Fruit fly (Drosophila melanogaster) whole organism, embryonic: ENCODE results near the gene CG31551.
A peak's percentile ranks its signal among the peaks of the same experiment; 100 is the strongest.

Experiments used
- Adf1 ChIP-seq: fragments of 200-800 bp; sonication (Bioruptor generic); IDR thresholded peaks from 2 replicates; pipeline ENCODE4 v1.3.6; 2022; ENCODE audit warnings: missing biosample characterization, missing genetic modification characterization
- CG10267 ChIP-seq: fragments of 200-800 bp; sonication (Bioruptor generic); optimal IDR thresholded peaks from 2 replicates; lab custom pipeline; 2018; ENCODE audit warnings: missing biosample characterization, mild to moderate bottlenecking, missing genetic modification characterization, moderate library complexity
- CG10321 ChIP-seq: fragments of 200-800 bp; sonication (Bioruptor generic); IDR thresholded peaks from 2 replicates; pipeline ENCODE4 v1.3.6; 2022; ENCODE audit warnings: missing biosample characterization, missing genetic modification characterization
- CG12219 ChIP-seq: fragments of 200-800 bp; sonication (Bioruptor generic); optimal IDR thresholded peaks from 3 replicates; lab custom pipeline; 2018; ENCODE audit warnings: missing biosample characterization, mild to moderate bottlenecking, missing genetic modification characterization
- CG1233 ChIP-seq: fragments of 200-800 bp; sonication (Bioruptor generic); optimal IDR thresholded peaks from 4 replicates; lab custom pipeline; 2018; ENCODE audit warnings: missing biosample characterization, mild to moderate bottlenecking, missing genetic modification characterization
- CG12659 ChIP-seq: fragments of 200-800 bp; sonication (Bioruptor generic); optimal IDR thresholded peaks from 3 replicates; lab custom pipeline; 2017; ENCODE audit warnings: mild to moderate bottlenecking, missing biosample characterization, missing genetic modification reagents, missing genetic modification characterization
- CG14014 ChIP-seq: fragments of 200-800 bp; sonication (Bioruptor generic); IDR thresholded peaks from 2 replicates; pipeline ENCODE4 v1.3.6; 2022; ENCODE audit warnings: missing biosample characterization, missing genetic modification characterization
- CG17612 ChIP-seq: fragments of 200-800 bp; sonication (Bioruptor generic); IDR thresholded peaks from 2 replicates; pipeline ENCODE4 v1.3.6; 2022; ENCODE audit warnings: missing biosample characterization, missing genetic modification characterization
- CG18262 ChIP-seq: fragments of 200-800 bp; optimal IDR thresholded peaks from 3 replicates; lab custom pipeline; 2019; ENCODE audit warnings: missing biosample characterization, mild to moderate bottlenecking, missing genetic modification characterization, moderate library complexity
- CG43689 ChIP-seq: fragments of 200-800 bp; sonication (Bioruptor generic); IDR thresholded peaks from 2 replicates; pipeline ENCODE4 v1.3.6; 2022; ENCODE audit warnings: missing biosample characterization, missing genetic modification characterization
- CG6175 ChIP-seq: fragments of 200-800 bp; sonication (Bioruptor generic); IDR thresholded peaks from 3 replicates; pipeline ENCODE4 v1.3.6; 2022; ENCODE audit warnings: missing biosample characterization, missing genetic modification characterization
- CG7839 ChIP-seq: fragments of 200-800 bp; sonication (Bioruptor generic); optimal IDR thresholded peaks from 3 replicates; lab custom pipeline; 2018; ENCODE audit warnings: missing biosample characterization, mild to moderate bottlenecking, missing genetic modification characterization, moderate library complexity
- CG8478 ChIP-seq: fragments of >200 bp; optimal IDR thresholded peaks from 2 replicates; lab custom pipeline; 2018
- CG9932 ChIP-seq: fragments of 200-800 bp; sonication (Bioruptor generic); IDR thresholded peaks from 2 replicates; pipeline ENCODE4 v1.3.6; 2022; ENCODE audit warnings: missing biosample characterization, missing genetic modification characterization
- Drgx ChIP-seq: fragments of 200-800 bp; sonication (Bioruptor generic); IDR thresholded peaks from 2 replicates; pipeline ENCODE4 v1.3.6; 2022; ENCODE audit warnings: missing biosample characterization, missing genetic modification characterization
- Ets65A ChIP-seq: fragments of 200-800 bp; sonication (Bioruptor generic); peaks from one replicate; lab custom pipeline; 2016; ENCODE audit warnings: missing biosample characterization, missing genetic modification characterization
- Gug ChIP-seq: fragments of 200-800 bp; sonication (Bioruptor generic); IDR thresholded peaks from 4 replicates; pipeline ENCODE4 v1.3.6; 2022; ENCODE audit warnings: missing biosample characterization, missing genetic modification characterization
- H15 ChIP-seq: fragments of 200-800 bp; sonication (Bioruptor generic); IDR thresholded peaks from 3 replicates; pipeline ENCODE4 v1.3.6; 2022; ENCODE audit warnings: missing biosample characterization, missing genetic modification characterization
- Med ChIP-seq: fragments of 200-800 bp; sonication (Bioruptor generic); peaks from one replicate; lab custom pipeline; 2016; ENCODE audit warnings: missing biosample characterization, missing genetic modification characterization, mild to moderate bottlenecking, inconsistent platforms, moderate library complexity
- Ptx1 ChIP-seq: fragments of 200-800 bp; sonication (Bioruptor generic); IDR thresholded peaks from 2 replicates; pipeline ENCODE4 v1.3.6; 2022; ENCODE audit warnings: missing biosample characterization, missing genetic modification characterization
- Rfx ChIP-seq: fragments of 200-800 bp; sonication (Bioruptor generic); IDR thresholded peaks from 2 replicates; pipeline ENCODE4 v1.3.6; 2022; ENCODE audit warnings: missing biosample characterization, missing genetic modification characterization
- Stat92E ChIP-seq, 3 experiments: fragments of >200 bp in 2 of 3; fragments of 200-800 bp in 1 of 3; sonication (Bioruptor generic) in 1 of 3; optimal IDR thresholded peaks; 2 replicates each; lab custom pipeline; 2017 to 2019; ENCODE audit warnings: missing biosample characterization in 3 of 3, missing genetic modification characterization in 3 of 3, mild to moderate bottlenecking in 1 of 3, moderate library complexity in 1 of 3
- ara ChIP-seq: fragments of 200-800 bp; sonication (Bioruptor generic); IDR thresholded peaks from 2 replicates; pipeline ENCODE4 v1.3.6; 2022; ENCODE audit warnings: missing biosample characterization, missing genetic modification characterization
- chn ChIP-seq: fragments of 200-800 bp; sonication (Bioruptor generic); optimal IDR thresholded peaks from 2 replicates; lab custom pipeline; 2016; ENCODE audit warnings: missing biosample characterization, missing genetic modification characterization
- crol ChIP-seq: fragments of 200-800 bp; sonication (Bioruptor generic); IDR thresholded peaks from 2 replicates; pipeline ENCODE4 v1.3.6; 2022; ENCODE audit warnings: missing biosample characterization, missing genetic modification characterization
- crp ChIP-seq, 2 experiments: fragments of 200-800 bp; sonication (Bioruptor generic); optimal IDR thresholded peaks; 2 replicates in 1 of 2; 3 replicates in 1 of 2; lab custom pipeline; 2017; ENCODE audit warnings: missing biosample characterization in 2 of 2, missing genetic modification characterization in 2 of 2, mild to moderate bottlenecking in 1 of 2, moderate library complexity in 1 of 2
- grau ChIP-seq: fragments of 200-800 bp; optimal IDR thresholded peaks from 3 replicates; lab custom pipeline; 2019; ENCODE audit warnings: missing biosample characterization, mild to moderate bottlenecking, missing genetic modification characterization, moderate library complexity
- gsb ChIP-seq: fragments of 200-800 bp; sonication (Bioruptor generic); IDR thresholded peaks from 2 replicates; pipeline ENCODE4 v1.3.6; 2022; ENCODE audit warnings: missing biosample characterization, missing genetic modification characterization
- jigr1 ChIP-seq: fragments of 200-800 bp; sonication (Bioruptor generic); IDR thresholded peaks from 3 replicates; pipeline ENCODE4 v1.3.6; 2022; ENCODE audit warnings: missing biosample characterization, missing genetic modification characterization
- jumu ChIP-seq: fragments of 200-800 bp; sonication (Bioruptor generic); optimal IDR thresholded peaks from 3 replicates; lab custom pipeline; 2016; ENCODE audit warnings: missing biosample characterization, missing genetic modification characterization
- lab ChIP-seq: fragments of 200-800 bp; sonication (Bioruptor generic); optimal IDR thresholded peaks from 3 replicates; lab custom pipeline; 2017; ENCODE audit warnings: missing biosample characterization, missing genetic modification characterization, mild to moderate bottlenecking, moderate library complexity, missing genetic modification reagents
- pan ChIP-seq, 4 experiments: fragments of >200 bp in 3 of 4; fragments of 200-800 bp in 1 of 4; sonication (Bioruptor generic) in 1 of 4; optimal IDR thresholded peaks in 3 of 4; IDR thresholded peaks in 1 of 4; 2 replicates each; pipeline versions ENCODE4 v1.3.6 to Lab custom; 2017 to 2022; ENCODE audit warnings: missing biosample characterization in 2 of 4, missing genetic modification characterization in 2 of 4, mixed read lengths in 1 of 4
- pho ChIP-seq: fragments of 200-800 bp; sonication (Bioruptor generic); optimal IDR thresholded peaks from 2 replicates; lab custom pipeline; 2016; ENCODE audit warnings: missing biosample characterization, missing genetic modification characterization
- prd ChIP-seq, 3 experiments: fragments of >200 bp in 2 of 3; fragments of 200-800 bp in 1 of 3; sonication (Bioruptor generic) in 1 of 3; optimal IDR thresholded peaks in 2 of 3; IDR thresholded peaks in 1 of 3; 2 replicates in 2 of 3; 3 replicates in 1 of 3; pipeline versions ENCODE4 v1.3.6 to Lab custom; 2017 to 2022; ENCODE audit warnings: missing biosample characterization in 1 of 3, missing genetic modification characterization in 1 of 3
- row ChIP-seq: fragments of 200-800 bp; sonication (Bioruptor generic); IDR thresholded peaks from 3 replicates; pipeline ENCODE4 v1.3.6; 2022; ENCODE audit warnings: missing biosample characterization, missing genetic modification characterization
- sens ChIP-seq: fragments of 200-800 bp; sonication (Bioruptor generic); peaks from one replicate; lab custom pipeline; 2016; ENCODE audit warnings: missing biosample characterization, missing genetic modification characterization
- sisA ChIP-seq: fragments of 200-800 bp; sonication (Bioruptor generic); IDR thresholded peaks from 2 replicates; pipeline ENCODE4 v1.3.6; 2022; ENCODE audit warnings: missing biosample characterization, missing genetic modification characterization
- stc ChIP-seq: fragments of 200-800 bp; sonication (Bioruptor generic); IDR thresholded peaks from 2 replicates; pipeline ENCODE4 v1.3.6; 2022; ENCODE audit warnings: missing biosample characterization, missing genetic modification characterization
- tap ChIP-seq: fragments of 200-800 bp; optimal IDR thresholded peaks from 3 replicates; lab custom pipeline; 2019; ENCODE audit warnings: missing biosample characterization, mild to moderate bottlenecking, missing genetic modification characterization, moderate library complexity
- ttk ChIP-seq: fragments of 200-800 bp; sonication (Bioruptor generic); IDR thresholded peaks from 2 replicates; pipeline ENCODE4 v2.1.2; 2022; ENCODE audit warnings: missing biosample characterization, missing genetic modification characterization
- wdn ChIP-seq: fragments of 200-800 bp; sonication (Bioruptor generic); IDR thresholded peaks from 2 replicates; pipeline ENCODE4 v1.3.6; 2022; ENCODE audit warnings: missing biosample characterization, missing genetic modification characterization
- wor ChIP-seq: fragments of 200-800 bp; sonication (Bioruptor generic); IDR thresholded peaks from 2 replicates; pipeline ENCODE4 v1.3.6; 2022; ENCODE audit warnings: missing biosample characterization, missing genetic modification characterization
- zf30C ChIP-seq: fragments of 200-800 bp; sonication (Bioruptor generic); optimal IDR thresholded peaks from 3 replicates; lab custom pipeline; 2018; ENCODE audit warnings: missing biosample characterization, mild to moderate bottlenecking, missing genetic modification characterization

CG31551 gene

DNA sequence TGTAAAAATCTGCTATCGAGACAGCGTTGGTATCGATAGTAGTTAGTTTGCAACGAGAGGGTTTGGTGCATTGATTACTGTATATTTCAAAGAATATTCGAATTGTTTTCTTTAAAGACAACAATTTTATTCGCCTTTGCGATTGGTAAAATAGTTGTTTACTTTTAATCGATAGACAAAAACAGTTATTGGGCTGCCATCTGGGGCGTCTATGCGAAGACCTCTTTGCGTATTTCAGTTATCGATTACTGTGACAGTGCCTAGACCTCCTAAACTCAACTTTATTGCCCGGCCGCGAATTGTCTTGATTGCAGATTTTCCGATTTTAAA lies 14.6 kb upstream of the CG31551 start, which contains the start of gene Atu (continued):
- TF ChIP-seq zf30C (GFP tag; lab: Kevin White, UChicago) (no peak), jigr1 (GFP tag; lab: Robert Waterston, UW) (no peak), Drgx (GFP tag; lab: Robert Waterston, UW) (no peak), CG14014 (GFP tag; lab: Robert Waterston, UW) (no peak), gsb (GFP tag; lab: Robert Waterston, UW) (no peak), CG1233 (no peak), CG17612 (no peak), CG7839 (tag; lab: Kevin White, UChicago) (no peak)
- TF ChIP-seq, all 482 proteins: peak for 161

dm6 chr3R:5615484-5615883 lies 12.2 kb upstream of the CG31551 start:
- TF ChIP-seq CG8478 (lab: Kevin White, UChicago) (peak; percentile 11), Adf1 (GFP tag; lab: Robert Waterston, UW) (peak; percentile 33; the same call in 1 of the 2 replicates), sisA (GFP tag; lab: Robert Waterston, UW) (no peak), Med (GFP tag; lab: Kevin White, UChicago) (peak; percentile 37), CG12219 (GFP tag; lab: Kevin White, UChicago) (no peak), CG18262 (tag; lab: Kevin White, UChicago) (no peak), crol (0 out of 2 replicates have a peak, but pooled peaks have one; percentile 9)

- TF ChIP-seq Stat92E (GFP tag; optimal IDR thresholded peaks at IDR 0.05; lab: Kevin White, UChicago) (no peak), Gug (GFP tag; lab: Robert Waterston, UW) (no peak), CG10267 (tag; lab: Kevin White, UChicago) (no peak), CG12659 (GFP tag; lab: Kevin White, UChicago) (no peak), row (GFP tag; lab: Robert Waterston, UW) (0 out of 3 replicates have a peak, but pooled peaks have one; percentile 30), wdn (GFP tag; lab: Robert Waterston, UW) (no peak), CG10321 (GFP tag; lab: Robert Waterston, UW) (no peak), ara (GFP tag; lab: Robert Waterston, UW) (0 out of 2 replicates have a peak, but pooled peaks have one; percentile 34), Rfx (no peak), Ptx1 (GFP tag; lab: Robert Waterston, UW) (no peak), pho (GFP tag; lab: Kevin White, UChicago) (no peak), ttk (GFP tag; lab: Robert Waterston, UW) (no peak), jumu (no peak), chn (no peak), wor (no peak), tap (no peak), stc (GFP tag; lab: Robert Waterston, UW) (no peak), H15 (GFP tag; lab: Robert Waterston, UW) (no peak), lab (GFP tag; lab: Kevin White, UChicago) (no peak), crp (GFP tag; optimal IDR thresholded peaks at IDR 0.05; lab: Kevin White, UChicago) (no peak), prd (optimal IDR thresholded peaks at IDR 0.05; lab: Kevin White, UChicago) (no peak), prd (GFP tag; IDR thresholded peaks at IDR 0.05; lab: Robert Waterston, UW) (peak; percentile 23; the same call in 1 of the 3 replicates), CG6175 (GFP tag; lab: Robert Waterston, UW) (0 out of 3 replicates have a peak, but pooled peaks have one; percentile 8), CG43689 (GFP tag; lab: Robert Waterston, UW) (no peak), grau (tag; lab: Kevin White, UChicago) (peak; percentile 47), sens (GFP tag; lab: Kevin White, UChicago) (peak; percentile 68), pan (optimal IDR thresholded peaks at IDR 0.05; lab: Kevin White, UChicago) (no peak), pan (GFP tag; optimal IDR thresholded peaks at IDR 0.05 in 1 of 2, IDR thresholded peaks at IDR 0.05 in 1 of 2) (peak in 1 of 2 experiments; percentile 14), Drgx (GFP tag; lab: Robert Waterston, UW) (peak; percentile 67), CG9932 (GFP tag; lab: Robert Waterston, UW) (no peak), Ets65A (peak; percentile 50)
These were observed 9.6 kb upstream of the CG31551 start for dm6 chr3R:5617923-5618623.
